Fruit fly (Drosophila melanogaster): ENCODE results near the gene CG13731.

The CG13731 gene

DNA sequence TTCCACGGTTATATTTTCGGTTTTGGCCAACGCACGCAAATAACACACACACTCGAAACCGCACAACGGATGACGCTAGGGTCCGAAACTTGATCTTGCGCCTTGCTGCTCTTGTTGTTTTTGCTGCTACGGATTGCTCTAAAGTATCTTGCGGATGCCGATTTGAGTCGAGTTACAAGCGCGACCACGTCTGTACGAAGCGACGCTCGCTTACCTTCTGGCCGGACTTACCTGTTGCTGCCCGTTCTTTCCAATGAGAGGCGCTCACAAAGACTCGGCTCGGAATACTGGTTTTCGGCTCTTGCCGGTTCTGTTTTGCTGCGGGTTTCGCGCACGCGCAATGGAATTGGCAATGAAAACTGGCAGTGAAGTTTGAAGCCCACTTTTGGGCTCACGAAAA, 9.4 kb downstream of the CG13731 start, which contains the start of gene Cad74A:
Cad74A (minus strand) TSS at position 220 of the 400 bp plus-strand sequence.
- TF ChIP-seq Dif (GFP tag; optimal IDR thresholded peaks at IDR 0.05; ENCODE audit: partially characterized antibody) (peak; percentile 53), br (GFP tag; optimal IDR thresholded peaks at IDR 0.05) (no peak), Rel (GFP tag; optimal IDR thresholded peaks at IDR 0.05) (no peak), Rel (tag; optimal IDR thresholded peaks at IDR 0.05) (no peak), dmrt93B (GFP tag; optimal IDR thresholded peaks at IDR 0.05) (no peak), Myc (optimal IDR thresholded peaks at IDR 0.05) (peak; percentile 50), usp (GFP tag; optimal IDR thresholded peaks at IDR 0.05) (no peak), CG32264 (GFP tag; optimal IDR thresholded peaks at IDR 0.05) (no peak), fru (GFP tag; optimal IDR thresholded peaks at IDR 0.05) (no peak), sage (GFP tag; optimal IDR thresholded peaks at IDR 0.05) (no peak), dl (GFP tag; optimal IDR thresholded peaks at IDR 0.05; ENCODE audit: insufficient read depth in 1 of 2, partially characterized antibody in 2 of 2) (peak in 1 of 2 experiments; percentile 5), psq (GFP tag; optimal IDR thresholded peaks at IDR 0.05) (peak; percentile 87), Vsx2 (GFP tag; optimal IDR thresholded peaks at IDR 0.05; ENCODE audit: partially characterized antibody) (peak; percentile 47), Hr83 (GFP tag; optimal IDR thresholded peaks at IDR 0.05; ENCODE audit: poor library complexity, severe bottlenecking) (peak; percentile 46), dsf (GFP tag; optimal IDR thresholded peaks at IDR 0.05; ENCODE audit: borderline replicate concordance) (no peak)

DNA sequence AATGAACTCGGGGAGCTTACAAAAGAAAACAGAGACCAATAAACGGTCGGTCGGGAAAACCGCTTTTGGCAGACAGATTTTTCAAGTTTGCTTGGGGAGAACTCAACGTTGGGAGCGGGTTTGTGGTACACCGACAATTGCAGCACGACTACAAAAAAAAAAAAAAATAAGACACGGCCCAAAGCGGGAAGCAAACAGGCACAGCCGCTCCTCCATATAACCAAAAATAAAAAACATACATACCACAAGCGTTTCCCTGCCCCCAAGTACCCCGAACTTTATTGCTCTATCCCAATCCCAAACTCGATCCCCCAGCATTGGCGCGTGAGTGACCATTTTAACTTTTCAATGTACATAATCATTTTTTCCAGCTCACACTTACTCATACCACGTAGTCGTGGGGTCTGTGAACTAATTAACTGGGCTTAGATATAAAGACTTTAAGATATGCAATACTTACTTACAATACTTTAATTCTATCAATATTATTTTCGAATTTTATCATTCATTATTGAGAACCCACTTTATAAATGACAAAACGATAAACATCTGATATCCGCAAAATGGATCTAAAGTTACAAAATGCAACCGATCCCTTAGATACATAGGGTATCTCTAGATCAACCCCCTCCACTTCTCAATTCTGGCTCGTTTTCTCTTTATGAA, 13.7 kb downstream of the CG13731 start:
- TF ChIP-seq GATAd (GFP tag; optimal IDR thresholded peaks at IDR 0.05) = no peak
- no peak for TF ChIP-seq Hnf4 (GFP tag; optimal IDR thresholded peaks at IDR 0.05)
- TF ChIP-seq rgr (GFP tag; optimal IDR thresholded peaks at IDR 0.05) = no peak
- TF ChIP-seq Rel (GFP tag; optimal IDR thresholded peaks at IDR 0.05) = no peak
- TF ChIP-seq Rel (tag; optimal IDR thresholded peaks at IDR 0.05) = no peak
- TF ChIP-seq Jra (GFP tag; optimal IDR thresholded peaks at IDR 0.05) = no peak
- TF ChIP-seq lola (GFP tag; optimal IDR thresholded peaks at IDR 0.05) = no peak
- TF ChIP-seq CG9705 (GFP tag; optimal IDR thresholded peaks at IDR 0.05) = no peak
- TF ChIP-seq Hr78 (GFP tag; optimal IDR thresholded peaks at IDR 0.05) = no peak
- no peak for TF ChIP-seq OdsH (GFP tag; optimal IDR thresholded peaks at IDR 0.05)
- TF ChIP-seq psq (GFP tag; optimal IDR thresholded peaks at IDR 0.05) = no peak
- TF ChIP-seq CG32264 (GFP tag; optimal IDR thresholded peaks at IDR 0.05) = no peak
- no peak for TF ChIP-seq fru (GFP tag; optimal IDR thresholded peaks at IDR 0.05)
- TF ChIP-seq Dif (GFP tag; optimal IDR thresholded peaks at IDR 0.05; ENCODE audit: partially characterized antibody) = no peak
- no peak for TF ChIP-seq N (GFP tag; optimal IDR thresholded peaks at IDR 0.05)
- no peak for TF ChIP-seq sage (GFP tag; optimal IDR thresholded peaks at IDR 0.05)
- TF ChIP-seq Hr83 (GFP tag; optimal IDR thresholded peaks at IDR 0.05; ENCODE audit: poor library complexity, severe bottlenecking) = no peak
- TF ChIP-seq HLH106 (tag; optimal IDR thresholded peaks at IDR 0.05) = no peak

DNA sequence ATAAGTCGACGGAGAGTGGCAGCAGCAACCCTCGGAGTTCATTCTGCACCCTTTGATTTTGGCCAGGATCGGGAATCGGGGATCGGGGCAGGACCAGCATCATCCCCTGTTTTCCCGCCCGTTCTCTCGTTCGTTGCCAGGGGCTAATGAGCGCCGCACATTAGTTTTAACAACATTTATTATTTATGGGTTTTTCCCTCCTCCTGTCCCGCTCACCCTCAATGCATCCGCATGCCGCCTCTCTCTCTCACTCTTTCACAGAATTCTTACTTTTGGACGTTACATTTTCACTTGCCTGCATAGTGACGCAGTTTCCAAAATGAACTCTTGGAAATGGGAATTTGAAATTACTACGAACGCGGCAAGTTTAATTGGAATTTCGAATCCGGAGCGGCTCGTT, 21.8 kb downstream of the CG13731 start:
- no peak for TF ChIP-seq N (GFP tag; optimal IDR thresholded peaks at IDR 0.05)
- no peak for TF ChIP-seq sv (GFP tag; optimal IDR thresholded peaks at IDR 0.05)
- TF ChIP-seq tai (GFP tag; optimal IDR thresholded peaks at IDR 0.05) = no peak
- no peak for TF ChIP-seq pan (optimal IDR thresholded peaks at IDR 0.05)
- no peak for TF ChIP-seq HLH106 (tag; optimal IDR thresholded peaks at IDR 0.05)
- no peak for TF ChIP-seq Mio (GFP tag; optimal IDR thresholded peaks at IDR 0.05)
- no peak for TF ChIP-seq foxo (GFP tag; optimal IDR thresholded peaks at IDR 0.05)
- no peak for TF ChIP-seq Dif (GFP tag; optimal IDR thresholded peaks at IDR 0.05; ENCODE audit: partially characterized antibody)
- TF ChIP-seq br (GFP tag; optimal IDR thresholded peaks at IDR 0.05) = no peak
- TF ChIP-seq Myc (optimal IDR thresholded peaks at IDR 0.05) = no peak
- no peak for TF ChIP-seq fru (GFP tag; optimal IDR thresholded peaks at IDR 0.05)
- TF ChIP-seq Hr83 (GFP tag; optimal IDR thresholded peaks at IDR 0.05; ENCODE audit: poor library complexity, severe bottlenecking) = no peak
- no peak for TF ChIP-seq h (GFP tag; optimal IDR thresholded peaks at IDR 0.05)
- no peak for TF ChIP-seq CrebA (GFP tag; optimal IDR thresholded peaks at IDR 0.05; ENCODE audit: borderline replicate concordance)
- TF ChIP-seq brk (GFP tag; optimal IDR thresholded peaks at IDR 0.05) = no peak
- no peak for TF ChIP-seq usp (GFP tag; optimal IDR thresholded peaks at IDR 0.05)
- TF ChIP-seq dsf (GFP tag; optimal IDR thresholded peaks at IDR 0.05; ENCODE audit: borderline replicate concordance) = no peak
- no peak for TF ChIP-seq woc (GFP tag; optimal IDR thresholded peaks at IDR 0.05)
- no peak for TF ChIP-seq ey (GFP tag; optimal IDR thresholded peaks at IDR 0.05)
- TF ChIP-seq Jra (GFP tag; optimal IDR thresholded peaks at IDR 0.05) = no peak
